Fruit fly (Drosophila melanogaster) whole organism: ENCODE results near the gene CG31955.

Experiments used
- CG8478 ChIP-seq: fragments of >200 bp; optimal IDR thresholded peaks from 2 replicates; lab custom pipeline; 2018; ENCODE audit warnings: inconsistent platforms
- usp ChIP-seq: fragments of >200 bp; optimal IDR thresholded peaks from 2 replicates; lab custom pipeline; 2017; ENCODE audit warnings: missing biosample characterization, missing genetic modification characterization, mixed read lengths

DNA sequence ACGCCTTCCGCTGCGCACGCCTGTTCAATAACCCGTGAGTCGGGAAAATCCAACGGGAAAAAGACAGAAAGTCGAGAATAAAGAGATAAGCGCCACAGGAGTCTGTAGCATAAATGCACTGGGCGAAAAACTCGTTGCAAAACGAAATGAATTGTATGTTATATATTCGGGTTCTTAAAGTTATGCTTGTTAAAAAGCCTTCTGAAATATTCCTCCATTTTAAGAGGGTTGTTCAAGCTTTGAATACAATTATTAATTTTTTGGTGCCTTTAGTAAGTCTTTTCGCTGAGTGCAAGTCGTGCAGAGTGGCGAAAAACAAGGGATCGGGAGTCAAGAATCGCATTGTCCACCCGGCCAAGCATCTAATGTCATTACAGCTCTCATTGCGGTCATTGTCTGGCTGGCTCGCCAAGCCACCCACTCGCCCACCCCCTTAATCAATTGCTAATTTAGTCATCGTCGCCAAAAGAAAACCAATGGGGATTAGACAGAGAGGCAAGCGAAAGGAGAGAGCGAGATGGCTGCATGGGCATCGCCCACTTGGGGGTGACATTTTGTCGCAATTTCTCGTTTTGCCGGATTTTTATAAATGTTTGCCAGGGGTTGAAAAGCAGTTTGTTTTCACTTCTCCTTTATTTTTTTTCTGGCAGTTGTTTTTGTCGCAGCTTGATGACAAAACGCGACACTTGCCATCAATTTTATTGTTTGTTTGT is 27.6 kb downstream of the CG31955 start:
- TF ChIP-seq CG8478 (no peak), usp (GFP tag; lab: Kevin White, UChicago) (no peak)
